Worm (Caenorhabditis elegans) whole organism, early embryonic: Measurements from ENCODE around the gene F26D2.13.

ENCODE experiments used
- B0310.2 ChIP-seq: sonication (generic microtip); optimal IDR thresholded peaks from 2 replicates; lab custom pipeline; 2016; ENCODE audit warnings: mild to moderate bottlenecking, missing genetic modification characterization, missing compliant biosample characterization
- F13C5.2 ChIP-seq: sonication (generic microtip); optimal IDR thresholded peaks from 2 replicates; lab custom pipeline; 2017; ENCODE audit warnings: mild to moderate bottlenecking, missing genetic modification characterization, inconsistent platforms, missing compliant biosample characterization
- aly-1 ChIP-seq: sonication (generic microtip); optimal IDR thresholded peaks from 2 replicates; lab custom pipeline; 2016; ENCODE audit warnings: missing genetic modification characterization, missing compliant biosample characterization
- ama-1 ChIP-seq: fragments of 150-350 bp; optimal IDR thresholded peaks from 2 replicates; lab custom pipeline; 2014
- ceh-13 ChIP-seq: fragments of 200-800 bp; sonication (Bioruptor generic); optimal IDR thresholded peaks from 2 replicates; lab custom pipeline; 2018; ENCODE audit warnings: mild to moderate bottlenecking, missing genetic modification characterization, missing compliant biosample characterization
- ceh-36 ChIP-seq: sonication (generic microtip); optimal IDR thresholded peaks from 2 replicates; lab custom pipeline; 2016; ENCODE audit warnings: missing genetic modification characterization, inconsistent platforms, missing compliant biosample characterization
- ets-7 ChIP-seq: sonication (generic microtip); optimal IDR thresholded peaks from 2 replicates; lab custom pipeline; 2016; ENCODE audit warnings: missing genotype, missing genetic modification characterization, missing compliant biosample characterization
- flt-1 ChIP-seq: fragments of 200-800 bp; sonication (Bioruptor generic); IDR thresholded peaks from 2 replicates; pipeline ENCODE4 v1.3.6; 2022; ENCODE audit warnings: missing genetic modification characterization, missing compliant biosample characterization
- hmbx-1 ChIP-seq: sonication (generic microtip); optimal IDR thresholded peaks from 2 replicates; lab custom pipeline; 2016; ENCODE audit warnings: mild to moderate bottlenecking, missing genetic modification characterization, missing compliant biosample characterization
- hmg-4 ChIP-seq: fragments of 200-800 bp; sonication (Bioruptor generic); optimal IDR thresholded peaks from 2 replicates; lab custom pipeline; 2018; ENCODE audit warnings: mild to moderate bottlenecking, missing genetic modification characterization, missing compliant biosample characterization
- hnd-1 ChIP-seq: sonication (generic microtip); optimal IDR thresholded peaks from 2 replicates; lab custom pipeline; 2016; ENCODE audit warnings: missing genetic modification characterization, missing compliant biosample characterization
- pes-1 ChIP-seq: fragments of 200-800 bp; sonication (Bioruptor generic); IDR thresholded peaks from 2 replicates; pipeline ENCODE4 v1.3.6; 2022; ENCODE audit warnings: missing genetic modification reagents, missing genetic modification characterization, missing compliant biosample characterization
- scrt-1 ChIP-seq: fragments of 200-800 bp; sonication (Bioruptor generic); IDR thresholded peaks from 2 replicates; pipeline ENCODE4 v1.3.6; 2022; ENCODE audit warnings: missing genetic modification characterization, missing compliant biosample characterization
- sea-1 ChIP-seq: fragments of 200-800 bp; sonication (Bioruptor generic); conservative IDR thresholded peaks from 2 replicates; pipeline ENCODE4 v1.3.6; 2022; ENCODE audit warnings: missing genetic modification characterization, missing compliant biosample characterization
- tbx-11 ChIP-seq: fragments of 200-800 bp; sonication (Bioruptor generic); IDR thresholded peaks from 2 replicates; pipeline ENCODE4 v1.3.6; 2022; ENCODE audit warnings: missing genetic modification characterization, missing compliant biosample characterization
- tbx-37 ChIP-seq: fragments of 200-800 bp; sonication (Bioruptor generic); conservative IDR thresholded peaks from 2 replicates; pipeline ENCODE4 v1.3.6; 2022; ENCODE audit warnings: missing genetic modification reagents, missing genetic modification characterization, missing compliant biosample characterization
- tra-4 ChIP-seq: sonication (generic microtip); optimal IDR thresholded peaks from 2 replicates; lab custom pipeline; 2017; ENCODE audit warnings: missing genetic modification characterization, missing compliant biosample characterization

The F26D2.13 gene

ce11 chrV:16399388-16399787 is 36.0 kb downstream of the F26D2.13 start, which contains the start of gene sre-36:
Gene sre-36 (plus strand): TSS chrV:16399688.
- TF ChIP-seq scrt-1 (no peak), pes-1 (GFP tag; lab: Robert Waterston, UW) (no peak), F13C5.2 (tag; lab: Kevin White, UChicago) (no peak), aly-1 (tag; lab: Kevin White, UChicago) (no peak), ama-1 (lab: Kevin White, UChicago) (no peak), tbx-11 (GFP tag; lab: Robert Waterston, UW) (no peak), ceh-13 (GFP tag; lab: Kevin White, UChicago) (no peak), flt-1 (GFP tag; lab: Robert Waterston, UW) (no peak), tra-4 (tag; lab: Kevin White, UChicago) (no peak), ets-7 (tag; lab: Kevin White, UChicago) (no peak), hmg-4 (GFP tag; lab: Kevin White, UChicago) (no peak), sea-1 (no peak)

DNA sequence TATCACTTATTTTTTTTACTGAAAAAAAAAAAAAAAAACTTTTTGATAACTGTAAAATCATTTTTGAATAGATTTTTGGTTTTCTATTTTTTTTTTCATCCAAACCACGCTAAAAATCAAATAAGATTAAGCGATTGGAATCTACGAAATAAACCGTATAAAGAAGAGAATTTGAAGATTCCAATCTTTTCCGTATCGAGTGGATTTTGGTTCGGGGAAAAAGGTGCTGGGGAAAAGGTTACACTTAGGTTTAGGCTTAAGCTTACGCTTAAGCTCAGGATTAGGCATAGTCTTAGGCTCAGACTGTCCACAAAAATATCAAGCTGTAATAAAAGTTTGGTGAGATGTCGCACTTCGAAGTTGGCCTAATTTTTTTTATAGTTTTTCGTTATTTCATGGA is 39.7 kb downstream of the F26D2.13 start, which contains the start of gene F13A7.12:
TSS of gene F13A7.12 (plus strand) at position 301 of the 400 bp plus-strand sequence.
- TF ChIP-seq ceh-36 (tag; lab: Kevin White, UChicago) (no peak), B0310.2 (tag; lab: Kevin White, UChicago) (no peak)

DNA sequence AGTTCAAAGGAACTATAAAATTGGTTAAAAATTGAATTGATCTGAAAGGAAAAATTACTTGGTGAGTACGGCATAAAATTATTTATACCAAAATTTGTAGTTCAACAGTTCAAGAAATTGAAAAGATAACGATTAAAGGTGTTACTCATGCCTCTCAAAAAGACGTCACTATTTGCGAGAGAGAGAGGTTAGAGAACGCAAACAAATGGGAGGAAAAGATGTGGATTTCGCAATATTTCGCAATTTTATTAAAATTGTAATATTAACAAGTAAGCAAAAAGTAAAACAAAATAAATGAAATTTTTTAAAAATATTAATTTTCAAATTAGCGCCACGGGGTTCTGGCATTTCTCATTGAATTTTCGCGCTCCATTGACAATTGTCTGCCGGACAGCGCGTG is 40.3 kb downstream of the F26D2.13 start, which contains the start of gene F13A7.11:
TSS of gene F13A7.11 (minus strand) at position 174 of the 400 bp plus-strand sequence.
- TF ChIP-seq ceh-13 (GFP tag; lab: Kevin White, UChicago) (no peak), tra-4 (tag; lab: Kevin White, UChicago) (no peak), sea-1 (no peak), hnd-1 (tag; lab: Kevin White, UChicago) (no peak), ama-1 (lab: Kevin White, UChicago) (no peak)

DNA sequence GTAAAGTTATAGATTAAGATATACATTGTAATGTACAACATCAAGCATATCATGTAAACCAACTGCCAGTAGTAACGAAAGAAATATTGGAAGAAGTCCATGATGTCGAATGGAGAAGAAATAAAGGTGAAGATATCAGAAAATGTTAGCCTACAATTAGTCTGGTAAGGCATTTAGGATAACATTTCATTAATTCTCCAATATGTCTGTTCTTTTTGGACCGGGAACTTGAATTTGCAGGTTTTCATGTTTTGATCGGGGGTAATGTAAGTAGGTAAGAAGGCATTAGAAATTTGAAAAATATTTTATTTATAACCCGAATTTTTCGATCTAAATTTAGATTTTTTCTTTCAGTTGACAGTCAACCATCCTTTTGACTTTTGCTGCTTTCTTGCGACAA is 41.7 kb downstream of the F26D2.13 start, which contains the start of gene srd-63:
TSS of gene srd-63 (minus strand) at position 101 of the 400 bp plus-strand sequence.
- TF ChIP-seq B0310.2 (tag; lab: Kevin White, UChicago) (no peak), hnd-1 (tag; lab: Kevin White, UChicago) (no peak), sea-1 (no peak), ets-7 (tag; lab: Kevin White, UChicago) (no peak), flt-1 (GFP tag; lab: Robert Waterston, UW) (no peak), hmg-4 (GFP tag; lab: Kevin White, UChicago) (no peak), hmbx-1 (no peak), aly-1 (tag; lab: Kevin White, UChicago) (no peak), tra-4 (tag; lab: Kevin White, UChicago) (no peak), tbx-11 (GFP tag; lab: Robert Waterston, UW) (no peak), ceh-13 (GFP tag; lab: Kevin White, UChicago) (no peak), scrt-1 (no peak), ceh-36 (tag; lab: Kevin White, UChicago) (no peak), tbx-37 (GFP tag; lab: Robert Waterston, UW) (no peak), ama-1 (lab: Kevin White, UChicago) (no peak), F13C5.2 (tag; lab: Kevin White, UChicago) (no peak)

- TF ChIP-seq tbx-37 (GFP tag; lab: Robert Waterston, UW) (no peak), flt-1 (GFP tag; lab: Robert Waterston, UW) (no peak), hmbx-1 (no peak)
Observed at ce11 chrV:16390655-16391054, 44.8 kb downstream of the F26D2.13 start, which contains the start of gene gst-44. Gene gst-44 (plus strand): TSS chrV:16390891.

DNA sequence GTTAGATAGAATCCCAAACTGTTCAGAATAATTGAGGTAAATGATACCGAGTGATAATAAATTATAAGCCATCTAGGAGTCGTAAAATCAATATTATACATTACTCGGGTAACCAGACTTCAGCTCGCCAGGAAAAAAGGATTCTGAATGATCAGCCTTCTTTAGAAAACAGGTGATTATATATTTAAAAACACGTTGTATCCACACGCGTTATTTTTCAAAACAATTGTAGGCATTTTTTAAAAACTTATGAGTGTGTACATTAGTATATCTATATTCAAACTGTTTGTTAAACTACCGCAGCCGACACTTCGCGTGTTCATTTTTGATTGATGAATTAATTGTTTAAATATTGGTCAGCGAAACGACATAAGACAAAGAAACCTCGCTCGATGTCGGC is 47.1 kb downstream of the F26D2.13 start, which contains the start of gene sri-65:
TSS of gene sri-65 (minus strand) at position 101 of the 400 bp plus-strand sequence.
- TF ChIP-seq F13C5.2 (tag; lab: Kevin White, UChicago) (no peak), ama-1 (lab: Kevin White, UChicago) (no peak), ceh-36 (tag; lab: Kevin White, UChicago) (no peak), ets-7 (tag; lab: Kevin White, UChicago) (no peak), hmbx-1 (no peak), pes-1 (GFP tag; lab: Robert Waterston, UW) (no peak), aly-1 (tag; lab: Kevin White, UChicago) (no peak), tbx-37 (GFP tag; lab: Robert Waterston, UW) (no peak), B0310.2 (tag; lab: Kevin White, UChicago) (no peak), hmg-4 (GFP tag; lab: Kevin White, UChicago) (no peak), flt-1 (GFP tag; lab: Robert Waterston, UW) (no peak)
